ENCODE assay signal across 6 worm cellular contexts in genomic region chrIV:10128906-10129386, ce11.
TF ChIP-seq lines count a peak whose summit lies in the region.

TSS of gene gtbp-1 (minus strand) at chrIV:10128956.
TSS of gene K08F4.3 (plus strand) at chrIV:10129257.

TF ChIP-seq in whole organism, L1 larva, 84 proteins besides CTCF, POLR2A, EP300 and RAD21 (continued from another document and continues in another):
- peak; percentile 83 for TF ChIP-seq snu-23 (GFP tag; optimal IDR thresholded peaks at IDR 0.05; lab: Kevin White, UChicago)
- TF ChIP-seq nhr-47 (tag; optimal IDR thresholded peaks at IDR 0.05; lab: Kevin White, UChicago) = peak; percentile 74
- TF ChIP-seq hpl-2 (GFP tag; optimal IDR thresholded peaks at IDR 0.05; lab: Kevin White, UChicago) = no peak
- no peak for TF ChIP-seq mef-2 (tag; optimal IDR thresholded peaks at IDR 0.05; lab: Kevin White, UChicago)
- TF ChIP-seq sptf-1 (tag; optimal IDR thresholded peaks at IDR 0.05; lab: Kevin White, UChicago) = no peak
- peak; percentile 78 for TF ChIP-seq nhr-77 (tag; optimal IDR thresholded peaks at IDR 0.05; lab: Kevin White, UChicago)
- TF ChIP-seq lin-39 (tag; optimal IDR thresholded peaks at IDR 0.05; lab: Kevin White, UChicago) = no peak
- TF ChIP-seq unc-62 (GFP tag; optimal IDR thresholded peaks at IDR 0.05; lab: Kevin White, UChicago) = no peak
- TF ChIP-seq hlh-17 (GFP tag; optimal IDR thresholded peaks at IDR 0.05; lab: Kevin White, UChicago; ENCODE audit: borderline replicate concordance) = no peak
- TF ChIP-seq lir-3 (tag; optimal IDR thresholded peaks at IDR 0.05; lab: Kevin White, UChicago; ENCODE audit: poor library complexity) = no peak
- peak; percentile 10 for TF ChIP-seq irx-1 (tag; optimal IDR thresholded peaks at IDR 0.05; lab: Kevin White, UChicago)
- TF ChIP-seq egl-27 (tag; optimal IDR thresholded peaks at IDR 0.05; lab: Kevin White, UChicago) = no peak
- no peak for TF ChIP-seq C04F5.9 (tag; optimal IDR thresholded peaks at IDR 0.05; lab: Kevin White, UChicago)
- peak; percentile 47 for TF ChIP-seq fos-1 (tag; optimal IDR thresholded peaks at IDR 0.05; lab: Kevin White, UChicago)
- TF ChIP-seq nhr-12 (tag; optimal IDR thresholded peaks at IDR 0.05; lab: Kevin White, UChicago) = no peak
- no peak for TF ChIP-seq ets-5 (GFP tag; IDR thresholded peaks at IDR 0.05; lab: Robert Waterston, UW)
- TF ChIP-seq nhr-11 (tag; optimal IDR thresholded peaks at IDR 0.05; lab: Kevin White, UChicago) = no peak
- TF ChIP-seq sox-4 (tag; optimal IDR thresholded peaks at IDR 0.05; lab: Kevin White, UChicago) = no peak
- TF ChIP-seq swsn-7 (tag; optimal IDR thresholded peaks at IDR 0.05; lab: Kevin White, UChicago) = peak; percentile 48
- peak; percentile 38; the same call in 1 of the 2 replicates for TF ChIP-seq grh-1 (GFP tag; IDR thresholded peaks at IDR 0.05; lab: Robert Waterston, UW)
- no peak for TF ChIP-seq ceh-90 (tag; optimal IDR thresholded peaks at IDR 0.05; lab: Kevin White, UChicago)
- peak; percentile 64 for TF ChIP-seq isw-1 (GFP tag; IDR thresholded peaks at IDR 0.05; lab: Robert Waterston, UW)

TF ChIP-seq in whole organism, L2 larva, 48 proteins besides CTCF, POLR2A, EP300 and RAD21 (continued from another document):
- TF ChIP-seq nhr-23 (tag; optimal IDR thresholded peaks at IDR 0.05; lab: Kevin White, UChicago) (no peak), fos-1 (tag; optimal IDR thresholded peaks at IDR 0.05; lab: Kevin White, UChicago) (no peak), C34F6.9 (tag; optimal IDR thresholded peaks at IDR 0.05; lab: Kevin White, UChicago) (peak; percentile 86), alr-1 (tag; optimal IDR thresholded peaks at IDR 0.05; lab: Kevin White, UChicago) (no peak), lin-13 (GFP tag; optimal IDR thresholded peaks at IDR 0.05; lab: Kevin White, UChicago) (peak; percentile 63), dmd-4 (tag; optimal IDR thresholded peaks at IDR 0.05; lab: Kevin White, UChicago) (no peak), ceh-82 (tag; optimal IDR thresholded peaks at IDR 0.05; lab: Kevin White, UChicago) (no peak), lin-11 (tag; optimal IDR thresholded peaks at IDR 0.05; lab: Kevin White, UChicago) (peak; percentile 84), unc-39 (tag; optimal IDR thresholded peaks at IDR 0.05; lab: Kevin White, UChicago) (no peak), nhr-129 (tag; optimal IDR thresholded peaks at IDR 0.05; lab: Kevin White, UChicago) (peak; percentile 90), nhr-77 (tag; optimal IDR thresholded peaks at IDR 0.05; lab: Kevin White, UChicago) (no peak), elt-1 (tag; optimal IDR thresholded peaks at IDR 0.05; lab: Kevin White, UChicago) (no peak), ceh-16 (tag; optimal IDR thresholded peaks at IDR 0.05; lab: Kevin White, UChicago) (no peak), sem-4 (tag; optimal IDR thresholded peaks at IDR 0.05; lab: Kevin White, UChicago) (peak; percentile 22), nhr-21 (tag; optimal IDR thresholded peaks at IDR 0.05; lab: Kevin White, UChicago) (peak; percentile 2), snpc-4 (tag; optimal IDR thresholded peaks at IDR 0.05; lab: Kevin White, UChicago) (peak; percentile 10), crh-2 (tag; optimal IDR thresholded peaks at IDR 0.05; lab: Kevin White, UChicago) (peak; percentile 94), sma-3 (GFP tag; optimal IDR thresholded peaks at IDR 0.05; lab: Kevin White, UChicago) (peak; percentile 66), skn-1 (tag; optimal IDR thresholded peaks at IDR 0.05; lab: Kevin White, UChicago) (no peak), nhr-10 (tag; optimal IDR thresholded peaks at IDR 0.05; lab: Kevin White, UChicago) (no peak), gmeb-1 (tag; optimal IDR thresholded peaks at IDR 0.05; lab: Kevin White, UChicago) (peak; percentile 90)

TF ChIP-seq in whole organism, L3 larva, 47 proteins besides CTCF, POLR2A, EP300 and RAD21 (continued from another document and continues in another):
- TF ChIP-seq elt-3 (tag; optimal IDR thresholded peaks at IDR 0.05; lab: Kevin White, UChicago) (peak in 1 of 3 experiments; percentile 12), mml-1 (tag; optimal IDR thresholded peaks at IDR 0.05; lab: Kevin White, UChicago) (no peak), hmg-11 (tag; optimal IDR thresholded peaks at IDR 0.05; lab: Kevin White, UChicago) (no peak), elt-1 (tag; optimal IDR thresholded peaks at IDR 0.05; lab: Kevin White, UChicago) (no peak), nhr-23 (tag; optimal IDR thresholded peaks at IDR 0.05; lab: Kevin White, UChicago) (no peak), ztf-4 (tag; optimal IDR thresholded peaks at IDR 0.05; lab: Kevin White, UChicago) (no peak), jun-1 (tag; optimal IDR thresholded peaks at IDR 0.05; lab: Kevin White, UChicago) (no peak), nhr-76 (tag; optimal IDR thresholded peaks at IDR 0.05; lab: Kevin White, UChicago) (no peak), nhr-28 (tag; optimal IDR thresholded peaks at IDR 0.05; lab: Kevin White, UChicago) (no peak), unc-62 (GFP tag; optimal IDR thresholded peaks at IDR 0.05; lab: Kevin White, UChicago) (no peak), elt-2 (tag; optimal IDR thresholded peaks at IDR 0.05; lab: Kevin White, UChicago) (peak; percentile 46), nhr-12 (tag; optimal IDR thresholded peaks at IDR 0.05; lab: Kevin White, UChicago) (no peak), fkh-2 (tag; optimal IDR thresholded peaks at IDR 0.05; lab: Kevin White, UChicago) (no peak), lin-15B (tag; optimal IDR thresholded peaks at IDR 0.05; lab: Kevin White, UChicago) (peak; percentile 94), nhr-43 (tag; optimal IDR thresholded peaks at IDR 0.05; lab: Kevin White, UChicago; ENCODE audit: poor library complexity, severe bottlenecking) (peak; percentile 28), nhr-25 (tag; optimal IDR thresholded peaks at IDR 0.05; lab: Kevin White, UChicago) (peak; percentile 81), ceh-16 (tag; optimal IDR thresholded peaks at IDR 0.05; lab: Kevin White, UChicago) (no peak), ztf-11 (tag; optimal IDR thresholded peaks at IDR 0.05; lab: Kevin White, UChicago) (no peak), nfya-1 (tag; optimal IDR thresholded peaks at IDR 0.05; lab: Kevin White, UChicago; ENCODE audit: insufficient read depth) (peak; percentile 90), nhr-11 (tag; optimal IDR thresholded peaks at IDR 0.05; lab: Kevin White, UChicago) (no peak), pha-4 (tag; optimal IDR thresholded peaks at IDR 0.05; lab: Kevin White, UChicago) (peak; percentile 88), aly-2 (tag; optimal IDR thresholded peaks at IDR 0.05; lab: Kevin White, UChicago) (no peak), egl-5 (tag; optimal IDR thresholded peaks at IDR 0.05; lab: Kevin White, UChicago) (peak; percentile 94), egl-27 (tag; optimal IDR thresholded peaks at IDR 0.05; lab: Kevin White, UChicago) (no peak)

TF ChIP-seq in whole organism, L4 larva, 104 proteins besides CTCF, POLR2A, EP300 and RAD21 (continued from another document and continues in another):
- TF ChIP-seq pha-4 (GFP tag; IDR thresholded peaks at IDR 0.05; lab: Robert Waterston, UW) = no peak
- TF ChIP-seq pha-4 (tag; optimal IDR thresholded peaks at IDR 0.05; lab: Kevin White, UChicago) = peak; percentile 59
- TF ChIP-seq nhr-111 (GFP tag; optimal IDR thresholded peaks at IDR 0.05; lab: Kevin White, UChicago) = no peak
- no peak for TF ChIP-seq T20F7.1 (GFP tag; optimal IDR thresholded peaks at IDR 0.05; lab: Kevin White, UChicago)
- no peak for TF ChIP-seq Y48G9A.11 (GFP tag; IDR thresholded peaks at IDR 0.05; lab: Robert Waterston, UW)
- TF ChIP-seq aha-1 (tag; lab: Kevin White, UChicago) = peak; percentile 98
- TF ChIP-seq F26F4.8 (GFP tag; conservative IDR thresholded peaks at IDR 0.05; lab: Robert Waterston, UW) = no peak
- TF ChIP-seq zfp-3 (GFP tag; conservative IDR thresholded peaks at IDR 0.05; lab: Robert Waterston, UW) = no peak
- peak; percentile 16 for TF ChIP-seq ama-1 (optimal IDR thresholded peaks at IDR 0.05; lab: Kevin White, UChicago)
- TF ChIP-seq ZK546.5 (tag; optimal IDR thresholded peaks at IDR 0.05; lab: Kevin White, UChicago) = peak in 1 of 2 experiments; percentile 85
- peak; percentile 32 for TF ChIP-seq unc-130 (GFP tag; optimal IDR thresholded peaks at IDR 0.05; lab: Kevin White, UChicago)
- TF ChIP-seq Y75B8A.6 (GFP tag; IDR thresholded peaks at IDR 0.05; lab: Robert Waterston, UW) = no peak
- no peak for TF ChIP-seq sdz-12 (GFP tag; optimal IDR thresholded peaks at IDR 0.05; lab: Kevin White, UChicago)
- peak; percentile 13 for TF ChIP-seq mxl-3 (GFP tag; optimal IDR thresholded peaks at IDR 0.05; lab: Kevin White, UChicago)
- TF ChIP-seq zfp-2 (tag; optimal IDR thresholded peaks at IDR 0.05; lab: Kevin White, UChicago) = peak; percentile 72
- TF ChIP-seq dpl-1 (GFP tag; optimal IDR thresholded peaks at IDR 0.05; lab: Kevin White, UChicago) = peak; percentile 90
- peak in 1 of 2 experiments; percentile 8 for TF ChIP-seq mdl-1 (tag; optimal IDR thresholded peaks at IDR 0.05; lab: Kevin White, UChicago)
- TF ChIP-seq zip-2 (tag; optimal IDR thresholded peaks at IDR 0.05; lab: Kevin White, UChicago) = no peak
- TF ChIP-seq mxl-2 (GFP tag; conservative IDR thresholded peaks at IDR 0.05; lab: Robert Waterston, UW) = no peak
- TF ChIP-seq lin-15B (tag; optimal IDR thresholded peaks at IDR 0.05; lab: Kevin White, UChicago) = no peak
- TF ChIP-seq nhr-77 (tag; optimal IDR thresholded peaks at IDR 0.05; lab: Kevin White, UChicago) = peak; percentile 66
- no peak for TF ChIP-seq saeg-2 (GFP tag; IDR thresholded peaks at IDR 0.05; lab: Robert Waterston, UW)
- TF ChIP-seq Y105C5A.15 (GFP tag; IDR thresholded peaks at IDR 0.05; lab: Robert Waterston, UW) = no peak
- TF ChIP-seq lin-13 (GFP tag; optimal IDR thresholded peaks at IDR 0.05; lab: Kevin White, UChicago) = peak; percentile 55
- no peak for TF ChIP-seq F37D6.2 (tag; optimal IDR thresholded peaks at IDR 0.05; lab: Kevin White, UChicago)
- TF ChIP-seq nhr-11 (tag; optimal IDR thresholded peaks at IDR 0.05; lab: Kevin White, UChicago) = peak; percentile 60

TF ChIP-seq in whole organism, late embryonic, 69 proteins besides CTCF, POLR2A, EP300 and RAD21 (continued from another document):
- no peak for TF ChIP-seq ceh-14 (tag; optimal IDR thresholded peaks at IDR 0.05; lab: Kevin White, UChicago)

TF ChIP-seq in whole organism, young adult, 124 proteins besides CTCF, POLR2A, EP300 and RAD21 (continued from another document):
- TF ChIP-seq snpc-1.1 (tag; optimal IDR thresholded peaks at IDR 0.05; lab: Kevin White, UChicago; ENCODE audit: insufficient read depth) = peak; percentile 10
- TF ChIP-seq nfyb-1 (GFP tag; IDR thresholded peaks at IDR 0.05; lab: Robert Waterston, UW) = 0 out of 2 replicates have a peak, but pooled peaks have one; percentile 44
- peak; percentile 47 for TF ChIP-seq attf-3 (GFP tag; conservative IDR thresholded peaks at IDR 0.05; lab: Robert Waterston, UW)
- TF ChIP-seq madf-8 (GFP tag; conservative IDR thresholded peaks at IDR 0.05; lab: Robert Waterston, UW) = peak; percentile 56
- TF ChIP-seq hmg-1.2 (GFP tag; IDR thresholded peaks at IDR 0.05; lab: Robert Waterston, UW) = peak; percentile 80
- no peak for TF ChIP-seq Y53F4B.3 (GFP tag; IDR thresholded peaks at IDR 0.05; lab: Robert Waterston, UW)
- TF ChIP-seq madf-6 (GFP tag; IDR thresholded peaks at IDR 0.05; lab: Robert Waterston, UW) = peak; percentile 81
- TF ChIP-seq K12H6.12 (tag; optimal IDR thresholded peaks at IDR 0.05; lab: Kevin White, UChicago) = peak; percentile 23
- TF ChIP-seq D2030.7 (GFP tag; IDR thresholded peaks at IDR 0.05; lab: Robert Waterston, UW) = peak; percentile 65
- TF ChIP-seq Y95B8A.8 (GFP tag; IDR thresholded peaks at IDR 0.05; lab: Robert Waterston, UW) = 0 out of 2 replicates have a peak, but pooled peaks have one; percentile 13
- TF ChIP-seq mcd-1 (GFP tag; IDR thresholded peaks at IDR 0.05; lab: Robert Waterston, UW) = peak; percentile 72
- peak; percentile 59 for TF ChIP-seq lsl-1 (GFP tag; optimal IDR thresholded peaks at IDR 0.05; lab: Kevin White, UChicago)
- no peak for TF ChIP-seq pha-4 (tag; optimal IDR thresholded peaks at IDR 0.05; lab: Kevin White, UChicago)
- TF ChIP-seq pbrm-1 (GFP tag; IDR thresholded peaks at IDR 0.05; lab: Robert Waterston, UW) = peak; percentile 50; the same call in 1 of the 2 replicates
